Worm (Caenorhabditis elegans) whole organism, young adult: Measurements from ENCODE around the gene srxa-14.

ENCODE experiments used
- F55B11.4 ChIP-seq: sonication (generic microtip); optimal IDR thresholded peaks from 2 replicates; lab custom pipeline; 2016; ENCODE audit warnings: missing compliant biosample characterization, missing genetic modification characterization, borderline replicate concordance; ENCODE audit not compliant: insufficient read depth
- Y53F4B.3 ChIP-seq: fragments of 200-800 bp; sonication (Bioruptor generic); IDR thresholded peaks from 2 replicates; pipeline ENCODE4 v1.3.6; 2022; ENCODE audit warnings: missing genetic modification reagents, missing genetic modification characterization, missing compliant biosample characterization
- Y56A3A.18 ChIP-seq: fragments of 200-800 bp; sonication (Bioruptor generic); IDR thresholded peaks from 2 replicates; pipeline ENCODE4 v1.3.6; 2022; ENCODE audit warnings: missing genetic modification reagents, missing genetic modification characterization, missing compliant biosample characterization
- Y79H2A.3 ChIP-seq: fragments of 200-800 bp; sonication (Bioruptor generic); conservative IDR thresholded peaks from 2 replicates; pipeline ENCODE4 v1.3.6; 2022; ENCODE audit warnings: missing genetic modification reagents, missing genetic modification characterization, missing compliant biosample characterization
- ama-1 ChIP-seq, 3 experiments: fragments of 150-350 bp in 1 of 3; sonication (generic microtip) in 2 of 3; optimal IDR thresholded peaks; 2 replicates each; lab custom pipeline; 2014 to 2018; ENCODE audit warnings: missing biosample characterization in 2 of 3, missing genetic modification characterization in 2 of 3, missing genetic modification reagents in 2 of 3
- ceh-58 ChIP-seq: fragments of 200-800 bp; sonication (Bioruptor generic); IDR thresholded peaks from 2 replicates; pipeline ENCODE4 v1.3.6; 2022; ENCODE audit warnings: missing genetic modification characterization, missing compliant biosample characterization
- chd-7 ChIP-seq: sonication (generic microtip); optimal IDR thresholded peaks from 2 replicates; lab custom pipeline; 2016; ENCODE audit warnings: mild to moderate bottlenecking, missing genetic modification characterization, moderate library complexity, missing compliant biosample characterization
- let-526 ChIP-seq: fragments of 200-800 bp; sonication (Bioruptor generic); IDR thresholded peaks from 2 replicates; pipeline ENCODE4 v1.3.6; 2022; ENCODE audit warnings: missing genetic modification reagents, missing genetic modification characterization, missing compliant biosample characterization
- snpc-4 ChIP-seq, 5 experiments: fragments of 150-350 bp in 1 of 5; sonication (generic microtip) in 4 of 5; optimal IDR thresholded peaks; 2 replicates each; lab custom pipeline; 2014 to 2018; ENCODE audit warnings: missing genetic modification characterization in 5 of 5, missing biosample characterization in 3 of 5, antibody characterized with exemption in 2 of 5, mild to moderate bottlenecking in 2 of 5, missing compliant biosample characterization in 2 of 5, missing genotype in 2 of 5, moderate library complexity in 2 of 5, missing genetic modification reagents in 1 of 5
- tbx-9 ChIP-seq: sonication (generic microtip); optimal IDR thresholded peaks from 2 replicates; lab custom pipeline; 2016; ENCODE audit warnings: borderline replicate concordance, missing genetic modification characterization, inconsistent platforms, missing compliant biosample characterization
- tlf-1 ChIP-seq: fragments of 200-800 bp; sonication (Bioruptor generic); optimal IDR thresholded peaks from 2 replicates; lab custom pipeline; 2018; ENCODE audit warnings: mild to moderate bottlenecking, missing genetic modification characterization, missing compliant biosample characterization
- unc-62 ChIP-seq: fragments of 150-350 bp; optimal IDR thresholded peaks from 2 replicates; lab custom pipeline; 2014; ENCODE audit warnings: missing biosample characterization, missing genetic modification reagents, missing genetic modification characterization
- zim-3 ChIP-seq: sonication (generic microtip); optimal IDR thresholded peaks from 2 replicates; lab custom pipeline; 2017; ENCODE audit warnings: mild to moderate bottlenecking, missing genetic modification characterization, moderate library complexity, missing compliant biosample characterization

DNA sequence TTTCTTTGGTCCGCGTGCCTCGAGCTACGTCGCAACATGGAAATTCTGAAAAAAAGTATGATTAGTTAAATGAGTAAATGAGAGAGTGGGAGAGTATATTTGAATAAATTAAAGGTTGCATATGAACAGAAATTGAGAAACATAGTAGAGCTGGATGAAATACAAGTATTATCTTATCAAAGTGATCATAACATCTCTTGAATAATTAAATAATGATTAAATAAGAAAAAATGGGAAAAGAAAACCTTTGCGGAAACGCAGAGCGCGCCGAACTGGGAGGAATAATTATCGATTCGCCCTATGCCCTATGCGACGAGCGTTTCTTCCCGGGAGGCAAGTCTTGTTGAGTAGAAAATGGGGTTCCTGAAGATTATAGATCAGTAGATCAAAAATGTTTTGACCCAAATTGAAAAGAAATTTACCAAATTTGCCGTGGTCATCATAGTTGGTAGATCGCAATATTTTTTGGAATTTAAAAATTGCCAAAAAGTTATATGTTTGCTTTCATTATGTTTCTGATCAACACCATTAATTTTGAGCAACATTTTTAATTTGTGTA lies 50.2 kb downstream of the srxa-14 start, which contains the start of gene F53F8.3:
- no peak for TF ChIP-seq ama-1 (optimal IDR thresholded peaks at IDR 0.05; lab: Kevin White, UChicago)
- TF ChIP-seq ama-1 (GFP tag; optimal IDR thresholded peaks at IDR 0.05; lab: Kevin White, UChicago), result no peak
- no peak for TF ChIP-seq ceh-58 (GFP tag; lab: Robert Waterston, UW)
- TF ChIP-seq tlf-1 (GFP tag; lab: Kevin White, UChicago), result no peak
- TF ChIP-seq let-526 (GFP tag; lab: Robert Waterston, UW), result no peak
- TF ChIP-seq tbx-9 (tag; lab: Kevin White, UChicago), result no peak
- TF ChIP-seq snpc-4 (GFP tag; optimal IDR thresholded peaks at IDR 0.05; lab: Kevin White, UChicago), result no peak
- no peak for TF ChIP-seq snpc-4 (tag; optimal IDR thresholded peaks at IDR 0.05; lab: Kevin White, UChicago)
- no peak for TF ChIP-seq unc-62 (GFP tag; lab: Kevin White, UChicago)
- no peak for TF ChIP-seq F55B11.4
- TF ChIP-seq chd-7 (tag; lab: Kevin White, UChicago), result no peak
- TF ChIP-seq Y53F4B.3 (GFP tag; lab: Robert Waterston, UW), result no peak
- TF ChIP-seq Y56A3A.18, result no peak
- no peak for TF ChIP-seq zim-3
- no peak for TF ChIP-seq Y79H2A.3 (GFP tag; lab: Robert Waterston, UW)
